Worm (Caenorhabditis elegans) whole organism, late embryonic: ENCODE results near the gene ZK354.3.

Experiments
- C08G9.2 ChIP-seq: sonication (generic microtip); optimal IDR thresholded peaks from 2 replicates; lab custom pipeline; 2016; ENCODE audit warnings: mild to moderate bottlenecking, missing genetic modification characterization, moderate library complexity, missing compliant biosample characterization
- K02D7.2 ChIP-seq: sonication (generic microtip); optimal IDR thresholded peaks from 2 replicates; lab custom pipeline; 2017; ENCODE audit warnings: mild to moderate bottlenecking, missing genetic modification characterization, missing compliant biosample characterization
- K09A11.1 ChIP-seq: sonication (generic microtip); optimal IDR thresholded peaks from 2 replicates; lab custom pipeline; 2017; ENCODE audit warnings: antibody characterized with exemption, mild to moderate bottlenecking, missing genetic modification characterization, missing compliant biosample characterization; ENCODE audit not compliant: insufficient read depth
- T23F11.4 ChIP-seq: fragments of 200-800 bp; sonication (Bioruptor generic); optimal IDR thresholded peaks from 2 replicates; lab custom pipeline; 2018; ENCODE audit warnings: mild to moderate bottlenecking, missing genetic modification characterization, missing compliant biosample characterization
- ahr-1 ChIP-seq: sonication (generic microtip); optimal IDR thresholded peaks from 2 replicates; lab custom pipeline; 2016; ENCODE audit warnings: missing genetic modification characterization, missing compliant biosample characterization
- ceh-18 ChIP-seq: sonication (generic microtip); optimal IDR thresholded peaks from 2 replicates; lab custom pipeline; 2016; ENCODE audit warnings: missing genetic modification characterization, missing compliant biosample characterization
- ceh-2 ChIP-seq: sonication (generic microtip); optimal IDR thresholded peaks from 2 replicates; lab custom pipeline; 2016; ENCODE audit warnings: missing genotype, missing genetic modification characterization, missing compliant biosample characterization
- ceh-22 ChIP-seq: sonication (generic microtip); optimal IDR thresholded peaks from 2 replicates; lab custom pipeline; 2017; ENCODE audit warnings: missing biosample characterization, missing genetic modification characterization
- ceh-31 ChIP-seq: sonication (generic microtip); optimal IDR thresholded peaks from 2 replicates; lab custom pipeline; 2016; ENCODE audit warnings: missing genetic modification characterization, missing compliant biosample characterization
- ceh-45 ChIP-seq: fragments of 200-800 bp; sonication (Bioruptor generic); IDR thresholded peaks from 2 replicates; pipeline ENCODE4 v1.3.6; 2022; ENCODE audit warnings: missing genetic modification reagents, missing genetic modification characterization, missing compliant biosample characterization
- che-1 ChIP-seq: sonication (generic microtip); optimal IDR thresholded peaks from 2 replicates; lab custom pipeline; 2016; ENCODE audit warnings: mild to moderate bottlenecking, missing genetic modification characterization, missing compliant biosample characterization
- dmd-4 ChIP-seq: sonication (generic microtip); optimal IDR thresholded peaks from 2 replicates; lab custom pipeline; 2016; ENCODE audit warnings: borderline replicate concordance, missing genetic modification characterization, missing compliant biosample characterization
- ets-4 ChIP-seq: sonication (generic microtip); optimal IDR thresholded peaks from 2 replicates; lab custom pipeline; 2016; ENCODE audit warnings: missing genetic modification characterization, missing compliant biosample characterization
- fkh-10 ChIP-seq: fragments of 150-350 bp; optimal IDR thresholded peaks from 2 replicates; lab custom pipeline; 2014; ENCODE audit warnings: missing biosample characterization, missing genetic modification reagents, missing genetic modification characterization
- gmeb-2 ChIP-seq: sonication (generic microtip); optimal IDR thresholded peaks from 2 replicates; lab custom pipeline; 2016; ENCODE audit warnings: missing genetic modification characterization, inconsistent platforms, missing compliant biosample characterization
- hlh-13 ChIP-seq: fragments of 200-800 bp; sonication (Bioruptor generic); optimal IDR thresholded peaks from 2 replicates; lab custom pipeline; 2018; ENCODE audit warnings: mild to moderate bottlenecking, missing genetic modification characterization, missing compliant biosample characterization
- hlh-15 ChIP-seq: sonication (generic microtip); optimal IDR thresholded peaks from 2 replicates; lab custom pipeline; 2016; ENCODE audit warnings: missing genetic modification characterization, missing compliant biosample characterization
- hlh-8 ChIP-seq: sonication (generic microtip); optimal IDR thresholded peaks from 2 replicates; lab custom pipeline; 2016; ENCODE audit warnings: missing genotype, missing genetic modification characterization, missing compliant biosample characterization
- lim-6 ChIP-seq: sonication (generic microtip); optimal IDR thresholded peaks from 2 replicates; lab custom pipeline; 2016; ENCODE audit warnings: missing genetic modification characterization, missing compliant biosample characterization
- lin-11 ChIP-seq: fragments of 200-800 bp; sonication (Bioruptor generic); optimal IDR thresholded peaks from 2 replicates; lab custom pipeline; 2018; ENCODE audit warnings: mild to moderate bottlenecking, missing genetic modification characterization, missing compliant biosample characterization
- madf-2 ChIP-seq: sonication (generic microtip); optimal IDR thresholded peaks from 2 replicates; lab custom pipeline; 2017; ENCODE audit warnings: missing genetic modification characterization, missing compliant biosample characterization
- mec-3 ChIP-seq: sonication (generic microtip); optimal IDR thresholded peaks from 2 replicates; lab custom pipeline; 2016; ENCODE audit warnings: borderline replicate concordance, missing genetic modification characterization, missing compliant biosample characterization
- nhr-11 ChIP-seq: fragments of 150-350 bp; optimal IDR thresholded peaks from 2 replicates; lab custom pipeline; 2014; ENCODE audit warnings: missing biosample characterization, missing genetic modification characterization
- odd-2 ChIP-seq: sonication (generic microtip); optimal IDR thresholded peaks from 2 replicates; lab custom pipeline; 2017; ENCODE audit warnings: antibody characterized with exemption, mild to moderate bottlenecking, missing genetic modification characterization, missing compliant biosample characterization
- pat-9 ChIP-seq: fragments of 200-800 bp; sonication (Bioruptor generic); optimal IDR thresholded peaks from 2 replicates; lab custom pipeline; 2018; ENCODE audit warnings: mild to moderate bottlenecking, missing genetic modification characterization, moderate library complexity, missing compliant biosample characterization
- pax-1 ChIP-seq: fragments of 150-350 bp; optimal IDR thresholded peaks from 2 replicates; lab custom pipeline; 2014; ENCODE audit warnings: missing biosample characterization, missing genetic modification characterization
- pha-4 ChIP-seq: fragments of 150-350 bp; optimal IDR thresholded peaks from 2 replicates; lab custom pipeline; 2018; ENCODE audit warnings: missing biosample characterization, missing genetic modification reagents, missing genetic modification characterization
- pqm-1 ChIP-seq: sonication (generic microtip); optimal IDR thresholded peaks from 2 replicates; lab custom pipeline; 2016; ENCODE audit warnings: missing genetic modification characterization, missing compliant biosample characterization
- sdc-2 ChIP-seq: sonication (generic microtip); optimal IDR thresholded peaks from 2 replicates; lab custom pipeline; 2016; ENCODE audit warnings: missing genotype, missing genetic modification characterization, missing compliant biosample characterization
- sox-4 ChIP-seq: sonication (generic microtip); optimal IDR thresholded peaks from 2 replicates; lab custom pipeline; 2017; ENCODE audit warnings: mild to moderate bottlenecking, missing genetic modification characterization, inconsistent platforms, missing compliant biosample characterization
- syd-9 ChIP-seq: sonication (generic microtip); optimal IDR thresholded peaks from 2 replicates; lab custom pipeline; 2016; ENCODE audit warnings: mild to moderate bottlenecking, missing genetic modification characterization, moderate library complexity, missing compliant biosample characterization
- tbx-2 ChIP-seq: sonication (generic microtip); optimal IDR thresholded peaks from 2 replicates; lab custom pipeline; 2016; ENCODE audit warnings: missing genetic modification characterization, missing compliant biosample characterization
- tbx-7 ChIP-seq: sonication (generic microtip); optimal IDR thresholded peaks from 2 replicates; lab custom pipeline; 2016; ENCODE audit warnings: missing genotype, missing genetic modification characterization, missing compliant biosample characterization
- ttx-3 ChIP-seq: sonication (generic microtip); optimal IDR thresholded peaks from 2 replicates; lab custom pipeline; 2016; ENCODE audit warnings: missing genetic modification reagents, missing genetic modification characterization, missing compliant biosample characterization
- unc-3 ChIP-seq, 2 experiments: fragments of 200-800 bp in 1 of 2; sonication (Bioruptor generic) in 1 of 2; sonication (generic microtip) in 1 of 2; conservative IDR thresholded peaks in 1 of 2; optimal IDR thresholded peaks in 1 of 2; 2 replicates each; pipeline versions ENCODE4 v1.3.6 to Lab custom; 2016 to 2022; ENCODE audit warnings: missing compliant biosample characterization in 2 of 2, missing genetic modification characterization in 2 of 2, missing genetic modification reagents in 1 of 2
- unc-42 ChIP-seq: sonication (generic microtip); optimal IDR thresholded peaks from 2 replicates; lab custom pipeline; 2016; ENCODE audit warnings: missing genotype, missing genetic modification characterization, missing compliant biosample characterization
- unc-55 ChIP-seq: sonication (generic microtip); optimal IDR thresholded peaks from 2 replicates; lab custom pipeline; 2017; ENCODE audit warnings: missing biosample characterization, missing genetic modification reagents, missing genetic modification characterization
- unc-86 ChIP-seq: sonication (generic microtip); optimal IDR thresholded peaks from 2 replicates; lab custom pipeline; 2016; ENCODE audit warnings: missing genetic modification characterization, missing compliant biosample characterization
- zip-5 ChIP-seq: sonication (generic microtip); optimal IDR thresholded peaks from 2 replicates; lab custom pipeline; 2016; ENCODE audit warnings: missing genetic modification characterization, missing compliant biosample characterization
- ztf-16 ChIP-seq: sonication (generic microtip); optimal IDR thresholded peaks from 2 replicates; lab custom pipeline; 2017; ENCODE audit warnings: missing genetic modification characterization, missing compliant biosample characterization

The ZK354.3 gene

ce11 chrIV:5334518-5334917, 24.7 kb downstream of the ZK354.3 start (continued):
- TF ChIP-seq che-1 (tag; lab: Kevin White, UChicago) = peak; percentile 73
- TF ChIP-seq sox-4 (tag; lab: Kevin White, UChicago) = peak; percentile 73
- TF ChIP-seq K02D7.2 (tag; lab: Kevin White, UChicago) = peak; percentile 17
- TF ChIP-seq T23F11.4 (GFP tag; lab: Kevin White, UChicago) = no peak
- TF ChIP-seq ztf-16 (tag; lab: Kevin White, UChicago) = peak; percentile 49
- no peak for TF ChIP-seq ceh-22 (tag; lab: Kevin White, UChicago)
- TF ChIP-seq lin-11 (tag; lab: Kevin White, UChicago) = peak; percentile 61
- peak; percentile 27 for TF ChIP-seq ceh-2 (tag; lab: Kevin White, UChicago)
- no peak for TF ChIP-seq madf-2
- peak; percentile 8 for TF ChIP-seq syd-9 (tag; lab: Kevin White, UChicago)
- TF ChIP-seq pqm-1 (tag; lab: Kevin White, UChicago) = peak; percentile 3
- peak; percentile 5 for TF ChIP-seq unc-55 (GFP tag; lab: Kevin White, UChicago)
- peak; percentile 42 for TF ChIP-seq ceh-18 (tag; lab: Kevin White, UChicago)

DNA sequence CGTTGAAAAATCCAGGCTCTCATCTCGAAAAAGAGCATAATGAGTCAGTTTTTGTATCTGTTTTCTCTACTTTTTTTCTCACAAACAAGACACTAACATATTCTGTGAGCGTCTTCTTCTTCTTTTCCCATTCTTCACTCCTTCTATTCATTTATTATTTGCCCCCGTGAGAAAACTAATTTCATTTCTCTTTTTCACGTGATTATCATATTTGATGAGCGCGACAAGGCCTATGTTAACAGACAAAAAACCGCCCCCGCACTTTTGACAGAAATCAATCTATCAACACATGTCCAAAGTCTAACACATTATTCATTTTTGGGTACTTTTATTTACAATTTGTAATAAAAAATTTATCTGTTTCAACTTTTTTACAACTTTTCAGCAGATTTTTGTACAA, 27.8 kb downstream of the ZK354.3 start:
- TF ChIP-seq zip-5 (tag; lab: Kevin White, UChicago) = no peak
- TF ChIP-seq K02D7.2 (tag; lab: Kevin White, UChicago) = no peak
- TF ChIP-seq hlh-8 (tag; lab: Kevin White, UChicago) = no peak
- TF ChIP-seq pat-9 (tag; lab: Kevin White, UChicago) = no peak
- no peak for TF ChIP-seq fkh-10 (GFP tag; lab: Kevin White, UChicago)
- TF ChIP-seq lin-11 (tag; lab: Kevin White, UChicago) = no peak
- TF ChIP-seq ceh-18 (tag; lab: Kevin White, UChicago) = no peak
- TF ChIP-seq ahr-1 (tag; lab: Kevin White, UChicago) = no peak
- no peak for TF ChIP-seq sdc-2
- no peak for TF ChIP-seq che-1 (tag; lab: Kevin White, UChicago)
- TF ChIP-seq ceh-22 (tag; lab: Kevin White, UChicago) = no peak
- TF ChIP-seq, all 69 proteins: peak for 0

DNA sequence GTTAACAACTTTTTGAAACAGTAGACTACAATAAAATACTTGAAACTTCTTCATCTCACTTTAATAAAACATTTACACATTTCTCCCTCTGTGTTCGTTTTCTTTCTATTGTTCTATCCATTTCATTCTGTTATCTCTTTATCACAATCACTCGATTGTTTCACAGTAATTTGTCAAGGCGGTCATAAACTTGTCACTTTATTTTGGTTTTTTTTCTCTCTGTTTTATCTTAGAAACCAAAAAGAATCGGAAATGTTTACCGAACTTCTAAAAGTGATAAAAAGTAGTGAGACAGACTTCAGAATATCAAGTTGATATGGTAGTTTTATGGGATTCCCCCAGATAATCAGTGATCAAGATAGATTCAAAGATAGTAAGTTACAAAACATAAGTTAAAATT, 29.4 kb downstream of the ZK354.3 start, which contains the start of gene Y4C6B.2:
Y4C6B.2 (plus strand) TSS at position 320 of the 400 bp plus-strand sequence.
- TF ChIP-seq mec-3 (tag; lab: Kevin White, UChicago) = no peak
- TF ChIP-seq ttx-3 (tag; lab: Kevin White, UChicago) = no peak
- no peak for TF ChIP-seq hlh-8 (tag; lab: Kevin White, UChicago)
- TF ChIP-seq C08G9.2 (tag; lab: Kevin White, UChicago) = no peak
- TF ChIP-seq unc-42 (tag; lab: Kevin White, UChicago) = no peak
- no peak for TF ChIP-seq lim-6
- TF ChIP-seq pha-4 (tag; lab: Kevin White, UChicago) = no peak
- TF ChIP-seq gmeb-2 (tag; lab: Kevin White, UChicago) = no peak
- no peak for TF ChIP-seq hlh-15 (tag; lab: Kevin White, UChicago)
- TF ChIP-seq ceh-45 (GFP tag; lab: Robert Waterston, UW) = no peak
- no peak for TF ChIP-seq unc-3 (GFP tag; conservative IDR thresholded peaks at IDR 0.05; lab: Robert Waterston, UW)
- TF ChIP-seq unc-3 (tag; optimal IDR thresholded peaks at IDR 0.05; lab: Kevin White, UChicago) = no peak

DNA sequence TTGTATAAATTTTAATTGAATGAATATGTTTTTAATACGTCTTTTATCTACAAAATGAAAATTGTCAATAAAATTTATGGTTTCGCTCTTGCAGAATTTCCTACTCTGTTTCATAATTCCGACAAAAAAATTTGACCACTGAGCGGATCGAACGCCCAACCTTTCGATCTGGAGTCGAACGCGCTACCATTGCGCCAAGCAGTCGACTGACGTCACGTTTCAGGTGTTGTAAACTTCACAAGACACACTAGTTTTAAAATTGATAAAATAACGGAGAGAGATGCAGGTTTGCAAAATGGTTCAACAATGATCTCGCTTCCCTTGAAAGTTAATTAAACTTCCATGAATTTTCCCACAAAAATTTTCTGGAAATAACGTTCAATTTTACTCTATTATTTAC, 34.3 kb downstream of the ZK354.3 start:
- TF ChIP-seq nhr-11 (no peak), syd-9 (tag; lab: Kevin White, UChicago) (no peak), pat-9 (tag; lab: Kevin White, UChicago) (no peak), ets-4 (no peak), odd-2 (no peak), pax-1 (no peak), unc-86 (tag; lab: Kevin White, UChicago) (no peak), ceh-31 (tag; lab: Kevin White, UChicago) (no peak), tbx-7 (no peak), hlh-13 (GFP tag; lab: Kevin White, UChicago) (no peak), ceh-18 (tag; lab: Kevin White, UChicago) (no peak), unc-42 (tag; lab: Kevin White, UChicago) (no peak), pqm-1 (tag; lab: Kevin White, UChicago) (no peak), dmd-4 (no peak), K09A11.1 (tag; lab: Kevin White, UChicago) (no peak), sox-4 (tag; lab: Kevin White, UChicago) (no peak), tbx-2 (no peak)
